Fruit fly (Drosophila melanogaster) whole organism, embryonic: ENCODE results near the gene Myo31DF.
A peak's percentile ranks its signal among the peaks of the same experiment; 100 is the strongest.

Experiments used
- B-H2 ChIP-seq: fragments of 200-800 bp; sonication (Bioruptor generic); optimal IDR thresholded peaks from 2 replicates; lab custom pipeline; 2018; ENCODE audit warnings: missing biosample characterization, mild to moderate bottlenecking, missing genetic modification characterization
- Blimp-1 ChIP-seq: fragments of 200-800 bp; sonication (Bioruptor generic); optimal IDR thresholded peaks from 3 replicates; lab custom pipeline; 2018; ENCODE audit warnings: missing biosample characterization, missing genetic modification characterization, mild to moderate bottlenecking, moderate library complexity, missing genetic modification reagents
- CG10267 ChIP-seq: fragments of 200-800 bp; sonication (Bioruptor generic); optimal IDR thresholded peaks from 2 replicates; lab custom pipeline; 2018; ENCODE audit warnings: missing biosample characterization, mild to moderate bottlenecking, missing genetic modification characterization, moderate library complexity
- CG10431 ChIP-seq: fragments of 200-800 bp; sonication (Bioruptor generic); optimal IDR thresholded peaks from 3 replicates; lab custom pipeline; 2018; ENCODE audit warnings: missing biosample characterization, mild to moderate bottlenecking, missing genetic modification characterization
- CG10654 ChIP-seq: fragments of 200-800 bp; sonication (Bioruptor generic); optimal IDR thresholded peaks from 2 replicates; lab custom pipeline; 2016; ENCODE audit warnings: missing biosample characterization, missing genetic modification characterization
- CG12071 ChIP-seq: fragments of 200-800 bp; sonication (Bioruptor generic); optimal IDR thresholded peaks from 3 replicates; lab custom pipeline; 2018; ENCODE audit warnings: missing biosample characterization, mild to moderate bottlenecking, missing genetic modification characterization
- CG12155 ChIP-seq: fragments of 200-800 bp; sonication (Bioruptor generic); optimal IDR thresholded peaks from 3 replicates; lab custom pipeline; 2016; ENCODE audit warnings: missing biosample characterization, missing genetic modification characterization
- CG12391 ChIP-seq: fragments of 200-800 bp; sonication (Bioruptor generic); optimal IDR thresholded peaks from 3 replicates; lab custom pipeline; 2018; ENCODE audit warnings: missing biosample characterization, mild to moderate bottlenecking, missing genetic modification characterization, moderate library complexity
- CG13624 ChIP-seq: fragments of 200-800 bp; sonication (Bioruptor generic); optimal IDR thresholded peaks from 2 replicates; lab custom pipeline; 2016; ENCODE audit warnings: missing biosample characterization, missing genetic modification characterization
- CG14710 ChIP-seq: fragments of 200-800 bp; sonication (Bioruptor generic); optimal IDR thresholded peaks from 3 replicates; lab custom pipeline; 2019; ENCODE audit warnings: missing biosample characterization, mild to moderate bottlenecking, missing genetic modification characterization, moderate library complexity
- CG15011 ChIP-seq: fragments of 200-800 bp; sonication (Bioruptor generic); optimal IDR thresholded peaks from 3 replicates; lab custom pipeline; 2018; ENCODE audit warnings: missing biosample characterization, mild to moderate bottlenecking, missing genetic modification characterization
- CG17359 ChIP-seq: fragments of 200-800 bp; sonication (Bioruptor generic); optimal IDR thresholded peaks from 3 replicates; lab custom pipeline; 2018; ENCODE audit warnings: missing biosample characterization, mild to moderate bottlenecking, missing genetic modification characterization, moderate library complexity
- CG3163 ChIP-seq: fragments of 200-800 bp; sonication (Bioruptor generic); optimal IDR thresholded peaks from 3 replicates; lab custom pipeline; 2016; ENCODE audit warnings: missing biosample characterization, missing genetic modification characterization
- CG4424 ChIP-seq: fragments of 200-800 bp; sonication (Bioruptor generic); optimal IDR thresholded peaks from 3 replicates; lab custom pipeline; 2016; ENCODE audit warnings: missing biosample characterization, missing genetic modification characterization
- CG6791 ChIP-seq: fragments of 200-800 bp; sonication (Bioruptor generic); IDR thresholded peaks from 3 replicates; pipeline ENCODE4 v1.3.6; 2022; ENCODE audit warnings: missing biosample characterization, missing genetic modification characterization; ENCODE audit not compliant: partially characterized antibody
- CG6813 ChIP-seq: fragments of 200-800 bp; sonication (Bioruptor generic); optimal IDR thresholded peaks from 2 replicates; lab custom pipeline; 2017; ENCODE audit warnings: missing biosample characterization, missing genetic modification characterization, mild to moderate bottlenecking, moderate library complexity, missing genetic modification reagents
- CG7963 ChIP-seq: fragments of 200-800 bp; sonication (Bioruptor generic); IDR thresholded peaks from 3 replicates; pipeline ENCODE4 v1.3.6; 2022; ENCODE audit warnings: missing biosample characterization, missing genetic modification characterization; ENCODE audit not compliant: partially characterized antibody
- Dip2 ChIP-seq: fragments of 200-800 bp; sonication (Bioruptor generic); IDR thresholded peaks from 2 replicates; pipeline ENCODE4 v1.3.6; 2022; ENCODE audit warnings: missing biosample characterization, missing genetic modification characterization
- E2f2 ChIP-seq: fragments of 200-800 bp; sonication (Bioruptor generic); IDR thresholded peaks from 2 replicates; pipeline ENCODE4 v1.3.6; 2022; ENCODE audit warnings: missing biosample characterization, missing genetic modification characterization
- Gug ChIP-seq: fragments of 200-800 bp; sonication (Bioruptor generic); IDR thresholded peaks from 4 replicates; pipeline ENCODE4 v1.3.6; 2022; ENCODE audit warnings: missing biosample characterization, missing genetic modification characterization
- Hr51 ChIP-seq, 2 experiments: fragments of 200-800 bp; sonication (Bioruptor generic); optimal IDR thresholded peaks; 2 replicates in 1 of 2; 3 replicates in 1 of 2; lab custom pipeline; 2016 to 2018; ENCODE audit warnings: missing biosample characterization in 2 of 2, missing genetic modification characterization in 2 of 2, mild to moderate bottlenecking in 1 of 2, moderate library complexity in 1 of 2
- Jarid2 ChIP-seq: fragments of 200-800 bp; sonication (Bioruptor generic); optimal IDR thresholded peaks from 3 replicates; lab custom pipeline; 2017; ENCODE audit warnings: mild to moderate bottlenecking, missing biosample characterization, missing genetic modification reagents, missing genetic modification characterization
- NFAT ChIP-seq: fragments of 200-800 bp; sonication (Bioruptor generic); IDR thresholded peaks from 2 replicates; pipeline ENCODE4 v1.3.6; 2022; ENCODE audit warnings: missing biosample characterization, missing genetic modification characterization
- NfI ChIP-seq: fragments of 200-800 bp; sonication (Bioruptor generic); optimal IDR thresholded peaks from 3 replicates; lab custom pipeline; 2018; ENCODE audit warnings: missing biosample characterization, mild to moderate bottlenecking, missing genetic modification characterization, moderate library complexity
- Rx ChIP-seq: fragments of 200-800 bp; sonication (Bioruptor generic); IDR thresholded peaks from 2 replicates; pipeline ENCODE4 v1.3.6; 2022; ENCODE audit warnings: missing biosample characterization, missing genetic modification characterization
- Six4 ChIP-seq: fragments of 200-800 bp; sonication (Bioruptor generic); optimal IDR thresholded peaks from 2 replicates; lab custom pipeline; 2016; ENCODE audit warnings: missing biosample characterization, missing genetic modification characterization
- Sry-β ChIP-seq: fragments of 200-800 bp; sonication (Bioruptor generic); optimal IDR thresholded peaks from 2 replicates; lab custom pipeline; 2018; ENCODE audit warnings: missing biosample characterization, mild to moderate bottlenecking, missing genetic modification characterization, moderate library complexity
- Trl ChIP-seq, 3 experiments: fragments of >200 bp in 2 of 3; fragments of 200-800 bp in 1 of 3; sonication (Bioruptor generic) in 1 of 3; optimal IDR thresholded peaks; 2 replicates in 1 of 3; 3 replicates in 2 of 3; lab custom pipeline; 2016 to 2017; ENCODE audit warnings: missing biosample characterization in 1 of 3, missing genetic modification characterization in 1 of 3
- Xrp1 ChIP-seq: fragments of 200-800 bp; sonication (Bioruptor generic); IDR thresholded peaks from 2 replicates; pipeline ENCODE4 v1.3.6; 2022; ENCODE audit warnings: missing biosample characterization, missing genetic modification characterization
- YL-1 ChIP-seq: fragments of 200-800 bp; sonication (Bioruptor generic); optimal IDR thresholded peaks from 3 replicates; lab custom pipeline; 2017; ENCODE audit warnings: missing biosample characterization, mild to moderate bottlenecking, missing genetic modification characterization
- ash1 ChIP-seq: fragments of 200-800 bp; sonication (Bioruptor generic); optimal IDR thresholded peaks from 2 replicates; lab custom pipeline; 2018; ENCODE audit warnings: missing biosample characterization, mild to moderate bottlenecking, missing genetic modification characterization
- bcd ChIP-seq: fragments of 200-800 bp; sonication (Bioruptor generic); optimal IDR thresholded peaks from 2 replicates; lab custom pipeline; 2017; ENCODE audit warnings: missing biosample characterization, mild to moderate bottlenecking, missing genetic modification characterization
- chif ChIP-seq, 2 experiments: fragments of 200-800 bp; sonication (Bioruptor generic); optimal IDR thresholded peaks; 3 replicates each; lab custom pipeline; 2016; ENCODE audit warnings: missing biosample characterization in 2 of 2, missing genetic modification characterization in 2 of 2
- crol ChIP-seq: fragments of 200-800 bp; sonication (Bioruptor generic); IDR thresholded peaks from 2 replicates; pipeline ENCODE4 v1.3.6; 2022; ENCODE audit warnings: missing biosample characterization, missing genetic modification characterization
- cwo ChIP-seq: fragments of 200-800 bp; sonication (Bioruptor generic); optimal IDR thresholded peaks from 3 replicates; lab custom pipeline; 2017; ENCODE audit warnings: missing biosample characterization, missing genetic modification characterization, mild to moderate bottlenecking, moderate library complexity, missing genetic modification reagents
- emc ChIP-seq: fragments of 200-800 bp; sonication (Bioruptor generic); optimal IDR thresholded peaks from 2 replicates; lab custom pipeline; 2016; ENCODE audit warnings: missing biosample characterization, missing genetic modification characterization
- eve ChIP-seq, 2 experiments: fragments of >200 bp; optimal IDR thresholded peaks; 2 replicates each; lab custom pipeline; 2017; ENCODE audit warnings: missing biosample characterization in 2 of 2, missing genetic modification characterization in 2 of 2
- fd64A ChIP-seq: fragments of 200-800 bp; sonication (Bioruptor generic); optimal IDR thresholded peaks from 3 replicates; lab custom pipeline; 2018; ENCODE audit warnings: missing biosample characterization, mild to moderate bottlenecking, missing genetic modification characterization
- gcm2 ChIP-seq: fragments of 200-800 bp; sonication (Bioruptor generic); optimal IDR thresholded peaks from 2 replicates; lab custom pipeline; 2016; ENCODE audit warnings: missing biosample characterization, missing genetic modification characterization
- grau ChIP-seq: fragments of 200-800 bp; optimal IDR thresholded peaks from 3 replicates; lab custom pipeline; 2019; ENCODE audit warnings: missing biosample characterization, mild to moderate bottlenecking, missing genetic modification characterization, moderate library complexity
- gro ChIP-seq: fragments of 200-800 bp; sonication (Bioruptor generic); optimal IDR thresholded peaks from 2 replicates; lab custom pipeline; 2016; ENCODE audit warnings: missing biosample characterization, missing genetic modification characterization
- her ChIP-seq: fragments of 200-800 bp; sonication (Bioruptor generic); optimal IDR thresholded peaks from 2 replicates; lab custom pipeline; 2016; ENCODE audit warnings: missing biosample characterization, missing genetic modification characterization
- kni ChIP-seq: fragments of 200-800 bp; sonication (Bioruptor generic); optimal IDR thresholded peaks from 3 replicates; lab custom pipeline; 2017; ENCODE audit warnings: mild to moderate bottlenecking, missing biosample characterization, missing genetic modification reagents, missing genetic modification characterization
- phol ChIP-seq: fragments of 200-800 bp; sonication (Bioruptor generic); optimal IDR thresholded peaks from 3 replicates; lab custom pipeline; 2018; ENCODE audit warnings: missing biosample characterization, mild to moderate bottlenecking, missing genetic modification characterization, moderate library complexity
- psq ChIP-seq: fragments of 200-800 bp; sonication (Bioruptor generic); optimal IDR thresholded peaks from 2 replicates; lab custom pipeline; 2017; ENCODE audit warnings: missing biosample characterization, missing genetic modification characterization
- schlank ChIP-seq: fragments of 200-800 bp; sonication (Bioruptor generic); optimal IDR thresholded peaks from 2 replicates; lab custom pipeline; 2018; ENCODE audit warnings: missing biosample characterization, mild to moderate bottlenecking, missing genetic modification characterization
- sr ChIP-seq: fragments of 200-800 bp; sonication (Bioruptor generic); IDR thresholded peaks from 3 replicates; pipeline ENCODE4 v1.3.6; 2022; ENCODE audit warnings: missing biosample characterization, missing genetic modification characterization
- wdn ChIP-seq: fragments of 200-800 bp; sonication (Bioruptor generic); IDR thresholded peaks from 2 replicates; pipeline ENCODE4 v1.3.6; 2022; ENCODE audit warnings: missing biosample characterization, missing genetic modification characterization

Myo31DF gene

DNA sequence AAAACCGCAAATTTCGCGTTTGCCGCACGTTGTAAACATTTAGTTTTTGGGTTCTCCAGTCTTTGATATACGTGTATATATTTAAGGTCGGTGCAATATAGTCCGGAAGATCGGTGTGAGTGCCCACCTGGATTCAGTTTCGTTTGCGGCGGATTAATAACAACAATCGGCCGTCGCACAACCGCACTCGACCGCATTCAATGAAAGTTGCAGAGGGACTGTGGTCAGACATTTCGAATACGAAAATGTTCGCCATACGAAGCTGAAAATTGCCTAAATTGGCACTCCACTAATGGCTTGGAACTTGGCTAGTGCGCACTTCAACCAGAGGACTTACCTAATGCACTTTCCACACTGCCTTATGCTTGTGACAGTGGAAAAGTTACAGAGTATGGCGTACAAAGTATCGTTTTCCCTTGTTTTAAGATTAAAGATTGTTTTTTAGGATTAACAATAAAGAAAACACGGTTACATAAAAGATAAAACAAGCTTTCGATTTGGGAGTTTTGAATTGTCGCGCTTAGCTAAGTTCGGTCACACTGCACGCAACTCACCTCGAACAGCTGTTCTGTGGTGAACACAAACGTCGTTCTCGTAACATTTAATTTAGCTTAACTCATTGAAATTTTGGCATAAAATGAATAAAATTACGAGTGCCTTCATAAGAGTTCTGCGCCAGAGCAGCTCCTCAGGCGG is at the start of gene Myo31DF, which contains the start of gene CG6094 (continued):
- TF ChIP-seq CG12391 = peak; percentile 35
- peak; percentile 25 for TF ChIP-seq CG4424 (GFP tag; lab: Kevin White, UChicago)
- no peak for TF ChIP-seq gcm2
- TF ChIP-seq CG10267 (tag; lab: Kevin White, UChicago) = peak; percentile 59
- TF ChIP-seq NFAT (GFP tag; lab: Robert Waterston, UW) = peak; percentile 49; the same call in 1 of the 2 replicates
- peak; percentile 7 for TF ChIP-seq her
- peak; percentile 40 for TF ChIP-seq CG12071 (GFP tag; lab: Kevin White, UChicago)
- TF ChIP-seq emc (GFP tag; lab: Kevin White, UChicago) = no peak
- TF ChIP-seq CG14710 (tag; lab: Kevin White, UChicago) = peak; percentile 81
- TF ChIP-seq E2f2 = peak; percentile 97
- no peak for TF ChIP-seq schlank
- TF ChIP-seq CG6791 = peak; percentile 68; the same call in 2 of the 3 replicates
- no peak for TF ChIP-seq crol (GFP tag; lab: Robert Waterston, UW)
- TF ChIP-seq fd64A (GFP tag; lab: Kevin White, UChicago) = peak; percentile 1
- no peak for TF ChIP-seq CG7963 (GFP tag; lab: Robert Waterston, UW)
- TF ChIP-seq Xrp1 (GFP tag; lab: Robert Waterston, UW) = peak; percentile 29; the same call in 1 of the 2 replicates
- TF ChIP-seq Blimp-1 (GFP tag; lab: Kevin White, UChicago) = peak; percentile 32
- TF ChIP-seq B-H2 (GFP tag; lab: Kevin White, UChicago) = peak; percentile 55
- TF ChIP-seq cwo (GFP tag; lab: Kevin White, UChicago) = no peak
- peak; percentile 59 for TF ChIP-seq CG3163 (GFP tag; lab: Kevin White, UChicago)
- no peak for TF ChIP-seq Six4
- TF ChIP-seq CG13624 (GFP tag; lab: Kevin White, UChicago) = peak; percentile 41
- no peak for TF ChIP-seq CG15011
- no peak for TF ChIP-seq CG10654
- TF ChIP-seq wdn (GFP tag; lab: Robert Waterston, UW) = no peak
- no peak for TF ChIP-seq YL-1 (GFP tag; lab: Kevin White, UChicago)
- no peak for TF ChIP-seq kni (GFP tag; lab: Kevin White, UChicago)
- peak; percentile 46; the same call in 1 of the 3 replicates for TF ChIP-seq sr (GFP tag; lab: Robert Waterston, UW)
- TF ChIP-seq CG12155 (GFP tag; lab: Kevin White, UChicago) = peak; percentile 50
- no peak for TF ChIP-seq Rx (GFP tag; lab: Robert Waterston, UW)
- TF ChIP-seq chif (GFP tag; optimal IDR thresholded peaks at IDR 0.05; lab: Kevin White, UChicago) = peak in 1 of 2 experiments; percentile 43
- peak; percentile 29 for TF ChIP-seq grau
- no peak for TF ChIP-seq CG17359 (tag; lab: Kevin White, UChicago)
- TF ChIP-seq psq (GFP tag; lab: Kevin White, UChicago) = no peak
- TF ChIP-seq bcd (GFP tag; lab: Kevin White, UChicago) = peak; percentile 57
- peak; percentile 99 for TF ChIP-seq Jarid2
- no peak for TF ChIP-seq CG6813 (GFP tag; lab: Kevin White, UChicago)
- no peak for TF ChIP-seq Sry-β
- peak; percentile 84 for TF ChIP-seq phol (tag; lab: Kevin White, UChicago)
- no peak for TF ChIP-seq Trl (optimal IDR thresholded peaks at IDR 0.05; lab: Kevin White, UChicago)
- TF ChIP-seq Trl (GFP tag; optimal IDR thresholded peaks at IDR 0.05; lab: Kevin White, UChicago) = no peak
- TF ChIP-seq eve (GFP tag; optimal IDR thresholded peaks at IDR 0.05; lab: Kevin White, UChicago) = no peak
- TF ChIP-seq Gug = peak; percentile 46; the same call in 1 of the 4 replicates
- TF ChIP-seq CG10431 = peak; percentile 38
- peak; percentile 20 for TF ChIP-seq ash1
- TF ChIP-seq NfI (GFP tag; lab: Kevin White, UChicago) = peak; percentile 27
- TF ChIP-seq Dip2 (GFP tag; lab: Robert Waterston, UW) = no peak
- peak in 1 of 2 experiments; percentile 26 for TF ChIP-seq Hr51 (GFP tag; optimal IDR thresholded peaks at IDR 0.05; lab: Kevin White, UChicago)
- peak; percentile 38 for TF ChIP-seq gro (GFP tag; lab: Kevin White, UChicago)
